Worm (Caenorhabditis elegans) whole organism, young adult: Measurements from ENCODE around the gene bud-13.
A peak's percentile ranks its signal among the peaks of the same experiment; 100 is the strongest.

Experiments
- C17E4.6 ChIP-seq: fragments of 200-800 bp; sonication (Bioruptor generic); IDR thresholded peaks from 2 replicates; pipeline ENCODE4 v1.3.6; 2022; ENCODE audit warnings: missing genetic modification reagents, missing genetic modification characterization, missing compliant biosample characterization
- F57C9.4 ChIP-seq: sonication (generic microtip); optimal IDR thresholded peaks from 2 replicates; lab custom pipeline; 2017; ENCODE audit warnings: mild to moderate bottlenecking, missing genetic modification characterization, missing compliant biosample characterization
- K11D2.4 ChIP-seq: fragments of 200-800 bp; sonication (Bioruptor generic); IDR thresholded peaks from 2 replicates; pipeline ENCODE4 v1.3.6; 2022; ENCODE audit warnings: missing genetic modification reagents, missing genetic modification characterization, missing compliant biosample characterization
- K12H6.12 ChIP-seq: fragments of 200-800 bp; sonication (Bioruptor generic); optimal IDR thresholded peaks from 2 replicates; lab custom pipeline; 2018; ENCODE audit warnings: mild to moderate bottlenecking, missing genetic modification characterization, missing compliant biosample characterization
- Y53G8AR.9 ChIP-seq: fragments of 200-800 bp; sonication (Bioruptor generic); conservative IDR thresholded peaks from 2 replicates; pipeline ENCODE4 v1.3.6; 2022; ENCODE audit warnings: missing genetic modification reagents, missing genetic modification characterization, missing compliant biosample characterization
- akir-1 ChIP-seq: fragments of 200-800 bp; sonication (Bioruptor generic); optimal IDR thresholded peaks from 2 replicates; lab custom pipeline; 2018; ENCODE audit warnings: mild to moderate bottlenecking, missing genetic modification characterization, moderate library complexity, missing compliant biosample characterization
- ama-1 ChIP-seq, 3 experiments: fragments of 150-350 bp in 1 of 3; sonication (generic microtip) in 2 of 3; optimal IDR thresholded peaks; 2 replicates each; lab custom pipeline; 2014 to 2018; ENCODE audit warnings: missing biosample characterization in 2 of 3, missing genetic modification characterization in 2 of 3, missing genetic modification reagents in 2 of 3
- aptf-3 ChIP-seq: fragments of 200-800 bp; sonication (Bioruptor generic); IDR thresholded peaks from 2 replicates; pipeline ENCODE4 v1.3.6; 2022; ENCODE audit warnings: missing genetic modification characterization, missing compliant biosample characterization
- ceh-100 ChIP-seq: fragments of 200-800 bp; sonication (Bioruptor generic); IDR thresholded peaks from 2 replicates; pipeline ENCODE4 v1.3.6; 2022; ENCODE audit warnings: missing genetic modification reagents, missing genetic modification characterization, missing compliant biosample characterization
- ceh-27 ChIP-seq: fragments of 200-800 bp; sonication (Bioruptor generic); optimal IDR thresholded peaks from 2 replicates; lab custom pipeline; 2018; ENCODE audit warnings: mild to moderate bottlenecking, missing genetic modification characterization, moderate library complexity, missing compliant biosample characterization
- ceh-91 ChIP-seq: fragments of 200-800 bp; sonication (Bioruptor generic); IDR thresholded peaks from 2 replicates; pipeline ENCODE4 v1.3.6; 2022; ENCODE audit warnings: missing genetic modification reagents, missing genetic modification characterization, missing compliant biosample characterization
- die-1 ChIP-seq: sonication (generic microtip); optimal IDR thresholded peaks from 2 replicates; lab custom pipeline; 2016; ENCODE audit warnings: missing genotype, mild to moderate bottlenecking, missing genetic modification characterization, missing compliant biosample characterization
- dpff-1 ChIP-seq: sonication (generic microtip); optimal IDR thresholded peaks from 2 replicates; lab custom pipeline; 2017; ENCODE audit warnings: mild to moderate bottlenecking, missing genetic modification characterization, missing compliant biosample characterization
- dpl-1 ChIP-seq: fragments of 150-350 bp; optimal IDR thresholded peaks from 2 replicates; lab custom pipeline; 2014; ENCODE audit warnings: missing biosample characterization, missing genetic modification reagents, missing genetic modification characterization
- egl-18 ChIP-seq: fragments of 200-800 bp; sonication (Bioruptor generic); IDR thresholded peaks from 2 replicates; pipeline ENCODE4 v1.3.6; 2022; ENCODE audit warnings: missing genetic modification reagents, missing genetic modification characterization, missing compliant biosample characterization
- egrh-3 ChIP-seq: fragments of 200-800 bp; sonication (Bioruptor generic); IDR thresholded peaks from 2 replicates; pipeline ENCODE4 v1.3.6; 2022; ENCODE audit warnings: missing genetic modification reagents, missing genetic modification characterization, missing compliant biosample characterization
- ekl-4 ChIP-seq: fragments of 200-800 bp; sonication (Bioruptor generic); IDR thresholded peaks from 2 replicates; pipeline ENCODE4 v1.3.6; 2022; ENCODE audit warnings: missing genetic modification reagents, missing genetic modification characterization, missing compliant biosample characterization
- fkh-3 ChIP-seq: sonication (generic microtip); optimal IDR thresholded peaks from 2 replicates; lab custom pipeline; 2016; ENCODE audit warnings: mild to moderate bottlenecking, missing genetic modification characterization, missing compliant biosample characterization
- hlh-12 ChIP-seq: sonication (generic microtip); optimal IDR thresholded peaks from 2 replicates; lab custom pipeline; 2016; ENCODE audit warnings: missing genetic modification characterization, missing compliant biosample characterization
- hlh-26 ChIP-seq: fragments of 200-800 bp; sonication (Bioruptor generic); conservative IDR thresholded peaks from 2 replicates; pipeline ENCODE4 v1.3.6; 2022; ENCODE audit warnings: missing genetic modification reagents, missing genetic modification characterization, missing compliant biosample characterization
- hmg-1.2 ChIP-seq: fragments of 200-800 bp; sonication (Bioruptor generic); IDR thresholded peaks from 2 replicates; pipeline ENCODE4 v1.3.6; 2022; ENCODE audit warnings: missing genetic modification reagents, missing genetic modification characterization, missing compliant biosample characterization
- hsf-1 ChIP-seq: fragments of 200-800 bp; sonication (Bioruptor generic); IDR thresholded peaks from 2 replicates; pipeline ENCODE4 v1.3.6; 2022; ENCODE audit warnings: missing genetic modification reagents, missing genetic modification characterization, missing compliant biosample characterization
- lag-1 ChIP-seq: fragments of 200-800 bp; sonication (Bioruptor generic); IDR thresholded peaks from 2 replicates; pipeline ENCODE4 v1.3.6; 2022; ENCODE audit warnings: missing genetic modification reagents, missing genetic modification characterization, missing compliant biosample characterization
- lin-35 ChIP-seq, 3 experiments: fragments of 150-350 bp in 2 of 3; sonication (generic microtip) in 1 of 3; optimal IDR thresholded peaks; 2 replicates each; lab custom pipeline; 2014 to 2018; ENCODE audit warnings: missing biosample characterization in 3 of 3, missing genetic modification characterization in 3 of 3, missing genetic modification reagents in 3 of 3
- lin-40 ChIP-seq: sonication (generic microtip); optimal IDR thresholded peaks from 2 replicates; lab custom pipeline; 2016; ENCODE audit warnings: missing genetic modification characterization, mild to moderate bottlenecking, missing compliant biosample characterization, missing genotype, missing genetic modification reagents
- lin-54 ChIP-seq: fragments of 200-800 bp; sonication (Bioruptor generic); optimal IDR thresholded peaks from 2 replicates; lab custom pipeline; 2018; ENCODE audit warnings: mild to moderate bottlenecking, missing genetic modification characterization, missing compliant biosample characterization
- madf-3 ChIP-seq: fragments of 200-800 bp; sonication (Bioruptor generic); IDR thresholded peaks from 2 replicates; pipeline ENCODE4 v1.3.6; 2022; ENCODE audit warnings: missing genetic modification reagents, missing genetic modification characterization, missing compliant biosample characterization
- madf-6 ChIP-seq: fragments of 200-800 bp; sonication (Bioruptor generic); IDR thresholded peaks from 2 replicates; pipeline ENCODE4 v1.3.6; 2022; ENCODE audit warnings: missing genetic modification reagents, missing genetic modification characterization, missing compliant biosample characterization
- mel-28 ChIP-seq: sonication (generic microtip); optimal IDR thresholded peaks from 2 replicates; lab custom pipeline; 2016; ENCODE audit warnings: borderline replicate concordance, mild to moderate bottlenecking, missing genetic modification characterization, missing compliant biosample characterization
- mxl-1 ChIP-seq: sonication (generic microtip); optimal IDR thresholded peaks from 2 replicates; lab custom pipeline; 2016; ENCODE audit warnings: missing genetic modification characterization, missing compliant biosample characterization
- nfyb-1 ChIP-seq: fragments of 200-800 bp; sonication (Bioruptor generic); IDR thresholded peaks from 2 replicates; pipeline ENCODE4 v1.3.6; 2022; ENCODE audit warnings: missing genetic modification reagents, missing genetic modification characterization, missing compliant biosample characterization
- nhr-120 ChIP-seq: fragments of 200-800 bp; sonication (Bioruptor generic); IDR thresholded peaks from 2 replicates; pipeline ENCODE4 v1.3.6; 2022; ENCODE audit warnings: missing genetic modification characterization, missing compliant biosample characterization
- rcor-1 ChIP-seq: fragments of 200-800 bp; sonication (Bioruptor generic); IDR thresholded peaks from 2 replicates; pipeline ENCODE4 v1.3.6; 2022; ENCODE audit warnings: missing genetic modification reagents, missing genetic modification characterization, missing compliant biosample characterization
- rec-8 ChIP-seq, 2 experiments: sonication (generic microtip); optimal IDR thresholded peaks; 2 replicates each; lab custom pipeline; 2016; ENCODE audit warnings: mild to moderate bottlenecking in 2 of 2, missing genetic modification characterization in 2 of 2, missing genetic modification reagents in 2 of 2, missing genotype in 2 of 2, missing biosample characterization in 1 of 2, missing compliant biosample characterization in 1 of 2, moderate library complexity in 1 of 2
- repo-1 ChIP-seq: sonication (generic microtip); optimal IDR thresholded peaks from 2 replicates; lab custom pipeline; 2017; ENCODE audit warnings: mild to moderate bottlenecking, missing genetic modification characterization, missing compliant biosample characterization
- snpc-1.1 ChIP-seq: sonication (generic microtip); optimal IDR thresholded peaks from 2 replicates; lab custom pipeline; 2017; ENCODE audit warnings: missing genetic modification characterization, mild to moderate bottlenecking, missing compliant biosample characterization, antibody characterized with exemption, moderate library complexity, missing genotype, missing genetic modification reagents; ENCODE audit not compliant: insufficient read depth
- snpc-3.4 ChIP-seq: sonication (generic microtip); optimal IDR thresholded peaks from 2 replicates; lab custom pipeline; 2017; ENCODE audit warnings: missing genetic modification characterization, mild to moderate bottlenecking, missing compliant biosample characterization, antibody characterized with exemption, moderate library complexity, missing genotype, missing genetic modification reagents
- snpc-4 ChIP-seq, 5 experiments: fragments of 150-350 bp in 1 of 5; sonication (generic microtip) in 4 of 5; optimal IDR thresholded peaks; 2 replicates each; lab custom pipeline; 2014 to 2018; ENCODE audit warnings: missing genetic modification characterization in 5 of 5, missing biosample characterization in 3 of 5, antibody characterized with exemption in 2 of 5, mild to moderate bottlenecking in 2 of 5, missing compliant biosample characterization in 2 of 5, missing genotype in 2 of 5, moderate library complexity in 2 of 5, missing genetic modification reagents in 1 of 5
- sptf-2 ChIP-seq: fragments of 200-800 bp; sonication (Bioruptor generic); optimal IDR thresholded peaks from 2 replicates; lab custom pipeline; 2018; ENCODE audit warnings: mild to moderate bottlenecking, missing genetic modification characterization, missing compliant biosample characterization
- unc-62 ChIP-seq: fragments of 150-350 bp; optimal IDR thresholded peaks from 2 replicates; lab custom pipeline; 2014; ENCODE audit warnings: missing biosample characterization, missing genetic modification reagents, missing genetic modification characterization
- ztf-18 ChIP-seq: sonication (generic microtip); optimal IDR thresholded peaks from 2 replicates; lab custom pipeline; 2016; ENCODE audit warnings: missing genotype, mild to moderate bottlenecking, missing genetic modification characterization, missing compliant biosample characterization

The bud-13 gene

DNA sequence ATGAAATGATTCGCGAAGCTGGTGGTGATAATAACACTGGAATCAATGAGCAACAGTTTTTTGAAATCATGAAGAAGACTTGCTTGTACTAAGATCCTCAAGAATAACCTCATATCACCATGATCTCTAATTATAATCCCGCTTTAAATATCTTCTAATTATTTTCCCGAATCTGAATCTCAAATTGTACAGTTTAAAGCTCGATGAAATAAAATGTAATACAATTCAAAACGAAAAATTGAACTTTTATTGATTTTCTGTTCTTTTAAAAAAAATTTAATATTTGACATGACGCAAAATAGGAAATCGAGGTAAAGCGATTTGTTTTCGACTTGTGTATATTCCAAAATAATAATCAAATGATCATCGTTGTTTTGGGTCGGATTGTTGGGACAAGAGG lies 7.3 kb upstream of the bud-13 start (continued):
- peak in 1 of 3 experiments; percentile 19 for TF ChIP-seq lin-35 (GFP tag; optimal IDR thresholded peaks at IDR 0.05; lab: Kevin White, UChicago)
- TF ChIP-seq repo-1 (tag; lab: Kevin White, UChicago) = peak; percentile 70
- TF ChIP-seq dpl-1 = no peak
- peak; percentile 74; the same call in 1 of the 2 replicates for TF ChIP-seq ekl-4
- peak; percentile 38; the same call in 1 of the 2 replicates for TF ChIP-seq Y53G8AR.9 (GFP tag; lab: Robert Waterston, UW)
- 0 out of 2 replicates have a peak, but pooled peaks have one; percentile 31 for TF ChIP-seq madf-6 (GFP tag; lab: Robert Waterston, UW)
- no peak for TF ChIP-seq unc-62
- peak; percentile 17 for TF ChIP-seq ztf-18 (tag; lab: Kevin White, UChicago)
- TF ChIP-seq mel-28 (tag; lab: Kevin White, UChicago) = peak; percentile 4
- TF ChIP-seq hlh-12 (tag; lab: Kevin White, UChicago) = no peak
- TF ChIP-seq, all 124 proteins: peak for 31

DNA sequence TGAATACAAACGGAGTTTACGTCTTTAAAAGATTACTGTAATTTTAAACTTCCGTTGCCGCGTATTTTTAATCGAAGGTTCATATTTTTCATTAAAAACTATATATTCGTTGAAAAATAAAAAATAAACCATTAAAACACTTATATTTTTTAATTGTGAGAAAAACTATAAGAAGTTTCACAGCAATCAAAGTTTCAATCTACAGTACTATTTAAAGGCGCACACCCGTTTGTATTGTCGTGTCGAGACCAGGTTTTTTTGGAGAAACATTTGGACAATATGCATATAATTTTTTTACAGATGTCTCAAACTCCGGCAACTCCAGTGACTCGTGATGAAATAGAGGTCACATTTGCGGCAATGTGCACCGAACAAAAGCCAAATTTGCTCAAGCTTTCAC lies 6.3 kb upstream of the bud-13 start, which contains the start of gene R08D7.5:
R08D7.5 (plus strand) TSS at position 301 of the 400 bp plus-strand sequence.
- TF ChIP-seq fkh-3 (tag; lab: Kevin White, UChicago) = no peak

DNA sequence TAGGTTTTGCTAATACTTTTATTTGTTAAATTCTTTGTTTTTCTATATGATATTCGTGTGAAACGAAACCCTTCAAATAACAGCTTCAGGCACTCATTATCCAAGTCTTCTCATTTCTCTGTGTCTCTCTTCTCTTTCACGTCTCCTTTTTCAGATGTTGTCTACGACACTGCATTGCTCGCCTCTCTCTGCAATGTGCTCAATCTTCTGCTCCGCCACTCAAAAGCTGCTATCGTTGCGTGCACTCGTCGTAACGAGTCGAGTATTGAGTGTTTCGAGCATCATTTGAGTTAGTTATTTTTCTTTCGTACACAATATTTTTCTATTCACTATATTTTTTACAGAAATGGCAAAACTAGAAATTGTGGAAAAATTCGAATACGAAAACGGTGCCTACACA lies 5.6 kb upstream of the bud-13 start:
- no peak for TF ChIP-seq snpc-4 (GFP tag; optimal IDR thresholded peaks at IDR 0.05; lab: Kevin White, UChicago)
- no peak for TF ChIP-seq snpc-4 (tag; optimal IDR thresholded peaks at IDR 0.05; lab: Kevin White, UChicago)
- no peak for TF ChIP-seq Y53G8AR.9 (GFP tag; lab: Robert Waterston, UW)
- TF ChIP-seq snpc-3.4 (tag; lab: Kevin White, UChicago) = no peak
- peak; percentile 55 for TF ChIP-seq ceh-27 (GFP tag; lab: Kevin White, UChicago)
- no peak for TF ChIP-seq mxl-1 (tag; lab: Kevin White, UChicago)

DNA sequence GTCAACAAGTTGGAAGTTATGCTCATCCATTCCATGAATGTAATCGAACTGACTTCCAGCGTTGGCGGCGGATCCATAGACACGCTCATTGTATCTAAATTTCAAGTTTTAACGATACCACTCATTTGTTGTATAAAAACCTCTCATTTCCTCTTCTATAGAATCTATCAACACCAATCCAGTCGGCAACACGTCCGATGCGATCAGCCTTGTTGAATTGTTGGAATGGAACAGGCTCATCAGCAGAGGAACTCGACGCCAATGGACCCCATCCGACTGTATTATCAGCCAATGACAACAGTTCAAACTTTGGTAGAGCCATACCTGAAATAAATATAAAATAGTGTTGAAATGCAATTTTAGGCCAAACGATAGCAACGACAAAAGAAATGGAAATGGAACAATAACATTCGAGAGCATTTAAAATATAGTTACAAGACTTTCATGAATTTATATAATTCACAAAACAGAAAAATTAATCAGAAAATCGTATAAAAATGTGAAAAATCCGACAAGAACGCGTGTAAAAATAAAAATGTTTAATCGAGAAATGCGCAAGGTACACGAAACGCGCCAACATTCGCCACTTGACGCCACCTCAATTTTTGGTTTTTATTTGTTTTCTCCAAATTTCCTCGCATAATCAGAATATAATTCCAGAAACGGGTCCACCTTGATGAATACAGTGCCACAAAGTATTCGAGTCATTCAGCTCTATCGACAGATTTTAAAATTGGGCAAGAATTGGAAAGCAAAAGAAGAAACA lies 3.9 kb upstream of the bud-13 start, which contains the start of the genes eif-3.D and R08D7.4:
eif-3.D (minus strand) TSS at position 324 of the 766 bp plus-strand sequence.
R08D7.4 (plus strand) TSS at position 638 of the 766 bp plus-strand sequence.
- TF ChIP-seq F57C9.4 (tag; lab: Kevin White, UChicago) = no peak
- no peak for TF ChIP-seq K11D2.4 (GFP tag; lab: Robert Waterston, UW)
- TF ChIP-seq hsf-1 (GFP tag; lab: Robert Waterston, UW) = no peak
- no peak for TF ChIP-seq ceh-91 (GFP tag; lab: Robert Waterston, UW)
- TF ChIP-seq dpff-1 = no peak
- TF ChIP-seq hlh-26 (GFP tag; lab: Robert Waterston, UW) = no peak
- peak; percentile 38; the same call in 1 of the 2 replicates for TF ChIP-seq hmg-1.2 (GFP tag; lab: Robert Waterston, UW)
- TF ChIP-seq lin-40 (tag; lab: Kevin White, UChicago) = peak; percentile 38
- TF ChIP-seq madf-3 = no peak
- TF ChIP-seq egl-18 = no peak
- TF ChIP-seq die-1 = no peak
- TF ChIP-seq egrh-3 (GFP tag; lab: Robert Waterston, UW) = no peak
- no peak for TF ChIP-seq rcor-1 (GFP tag; lab: Robert Waterston, UW)
- TF ChIP-seq ceh-100 = no peak
- TF ChIP-seq nfyb-1 (GFP tag; lab: Robert Waterston, UW) = no peak
- TF ChIP-seq aptf-3 (GFP tag; lab: Robert Waterston, UW) = no peak
- no peak for TF ChIP-seq hlh-12 (tag; lab: Kevin White, UChicago)
- TF ChIP-seq lin-35 (GFP tag; optimal IDR thresholded peaks at IDR 0.05; lab: Kevin White, UChicago) = no peak
- no peak for TF ChIP-seq rec-8 (tag; optimal IDR thresholded peaks at IDR 0.05; lab: Kevin White, UChicago)
- TF ChIP-seq sptf-2 (GFP tag; lab: Kevin White, UChicago) = no peak
- TF ChIP-seq akir-1 (GFP tag; lab: Kevin White, UChicago) = no peak
- no peak for TF ChIP-seq ama-1 (optimal IDR thresholded peaks at IDR 0.05; lab: Kevin White, UChicago)
- no peak for TF ChIP-seq ama-1 (GFP tag; optimal IDR thresholded peaks at IDR 0.05; lab: Kevin White, UChicago)
- TF ChIP-seq lag-1 (GFP tag; lab: Robert Waterston, UW) = no peak
- no peak for TF ChIP-seq C17E4.6 (GFP tag; lab: Robert Waterston, UW)
- no peak for TF ChIP-seq snpc-1.1
- no peak for TF ChIP-seq nhr-120 (GFP tag; lab: Robert Waterston, UW)
- TF ChIP-seq lin-54 (GFP tag; lab: Kevin White, UChicago) = peak; percentile 65
- TF ChIP-seq K12H6.12 (tag; lab: Kevin White, UChicago) = no peak
